Fruit fly (Drosophila melanogaster): ENCODE measurements around the gene RpS28-like.

- no peak for TF ChIP-seq ovo (GFP tag; optimal IDR thresholded peaks at IDR 0.05)
- no peak for TF ChIP-seq kay (GFP tag; ENCODE audit: borderline replicate concordance)
- TF ChIP-seq tj (GFP tag; optimal IDR thresholded peaks at IDR 0.05) = no peak
- no peak for TF ChIP-seq CG5204 (GFP tag; optimal IDR thresholded peaks at IDR 0.05)
- no peak for TF ChIP-seq pad (GFP tag; optimal IDR thresholded peaks at IDR 0.05)
- no peak for TF ChIP-seq CG12768 (GFP tag; optimal IDR thresholded peaks at IDR 0.05)
- no peak for TF ChIP-seq CG11617 (GFP tag; optimal IDR thresholded peaks at IDR 0.05)
- TF ChIP-seq Mnt (GFP tag; optimal IDR thresholded peaks at IDR 0.05) = no peak
- TF ChIP-seq cnc (optimal IDR thresholded peaks at IDR 0.05) = no peak
Observed at dm6 chr2L:9464455-9465063, 28.0 kb downstream of the RpS28-like start.
